Fruit fly (Drosophila melanogaster) whole organism, embryonic: ENCODE measurements around the gene CG4968.

Experiments used
- CG1024 ChIP-seq: fragments of 200-800 bp; sonication (Bioruptor generic); IDR thresholded peaks from 2 replicates; pipeline ENCODE4 v1.3.6; 2022; ENCODE audit warnings: missing biosample characterization, missing genetic modification characterization
- CG11247 ChIP-seq: fragments of 200-800 bp; sonication (Bioruptor generic); IDR thresholded peaks from 2 replicates; pipeline ENCODE4 v1.3.6; 2022; ENCODE audit warnings: missing biosample characterization, missing genetic modification characterization
- CG12155 ChIP-seq: fragments of 200-800 bp; sonication (Bioruptor generic); optimal IDR thresholded peaks from 3 replicates; lab custom pipeline; 2016; ENCODE audit warnings: missing biosample characterization, missing genetic modification characterization
- CG13624 ChIP-seq: fragments of 200-800 bp; sonication (Bioruptor generic); optimal IDR thresholded peaks from 2 replicates; lab custom pipeline; 2016; ENCODE audit warnings: missing biosample characterization, missing genetic modification characterization
- CG1603 ChIP-seq: fragments of 200-800 bp; sonication (Bioruptor generic); optimal IDR thresholded peaks from 2 replicates; lab custom pipeline; 2019; ENCODE audit warnings: missing biosample characterization, mild to moderate bottlenecking, missing genetic modification characterization, moderate library complexity
- CG17361 ChIP-seq: fragments of 200-800 bp; sonication (Bioruptor generic); IDR thresholded peaks from 3 replicates; pipeline ENCODE4 v1.3.6; 2022; ENCODE audit warnings: missing biosample characterization, missing genetic modification characterization
- CG17385 ChIP-seq: fragments of 200-800 bp; sonication (Bioruptor generic); optimal IDR thresholded peaks from 3 replicates; lab custom pipeline; 2018; ENCODE audit warnings: missing biosample characterization, mild to moderate bottlenecking, missing genetic modification characterization
- CG17568 ChIP-seq: fragments of 200-800 bp; sonication (Bioruptor generic); optimal IDR thresholded peaks from 2 replicates; lab custom pipeline; 2018; ENCODE audit warnings: missing biosample characterization, mild to moderate bottlenecking, missing genetic modification characterization, moderate library complexity
- CG18262 ChIP-seq: fragments of 200-800 bp; optimal IDR thresholded peaks from 3 replicates; lab custom pipeline; 2019; ENCODE audit warnings: missing biosample characterization, mild to moderate bottlenecking, missing genetic modification characterization, moderate library complexity
- CG30020 ChIP-seq: fragments of 200-800 bp; optimal IDR thresholded peaks from 2 replicates; lab custom pipeline; 2019; ENCODE audit warnings: missing biosample characterization, mild to moderate bottlenecking, missing genetic modification characterization, moderate library complexity
- CG32767 ChIP-seq: fragments of 200-800 bp; sonication (Bioruptor generic); IDR thresholded peaks from 2 replicates; pipeline ENCODE4 v1.3.6; 2022; ENCODE audit warnings: missing biosample characterization, missing genetic modification characterization
- CG4617 ChIP-seq: fragments of 200-800 bp; sonication (Bioruptor generic); optimal IDR thresholded peaks from 3 replicates; lab custom pipeline; 2016; ENCODE audit warnings: missing biosample characterization, missing genetic modification characterization, borderline replicate concordance
- CG4820 ChIP-seq: fragments of 200-800 bp; sonication (Bioruptor generic); optimal IDR thresholded peaks from 3 replicates; lab custom pipeline; 2016; ENCODE audit warnings: missing biosample characterization, missing genetic modification characterization
- CG8388 ChIP-seq: fragments of 200-800 bp; sonication (Bioruptor generic); optimal IDR thresholded peaks from 2 replicates; lab custom pipeline; 2019; ENCODE audit warnings: missing biosample characterization, mild to moderate bottlenecking, missing genetic modification characterization, moderate library complexity
- CG9727 ChIP-seq: fragments of 200-800 bp; sonication (Bioruptor generic); optimal IDR thresholded peaks from 3 replicates; lab custom pipeline; 2017; ENCODE audit warnings: missing biosample characterization, mild to moderate bottlenecking, missing genetic modification characterization
- CG9797 ChIP-seq: fragments of 200-800 bp; sonication (Bioruptor generic); optimal IDR thresholded peaks from 3 replicates; lab custom pipeline; 2018; ENCODE audit warnings: missing biosample characterization, mild to moderate bottlenecking, missing genetic modification characterization
- Dp ChIP-seq: fragments of 200-800 bp; sonication (Bioruptor generic); optimal IDR thresholded peaks from 2 replicates; lab custom pipeline; 2018; ENCODE audit warnings: missing biosample characterization, mild to moderate bottlenecking, missing genetic modification characterization, moderate library complexity
- E2f2 ChIP-seq: fragments of 200-800 bp; sonication (Bioruptor generic); IDR thresholded peaks from 2 replicates; pipeline ENCODE4 v1.3.6; 2022; ENCODE audit warnings: missing biosample characterization, missing genetic modification characterization
- Elba2 ChIP-seq: fragments of 200-800 bp; sonication (Bioruptor generic); optimal IDR thresholded peaks from 3 replicates; lab custom pipeline; 2016; ENCODE audit warnings: missing biosample characterization, missing genetic modification characterization
- Jarid2 ChIP-seq: fragments of 200-800 bp; sonication (Bioruptor generic); optimal IDR thresholded peaks from 3 replicates; lab custom pipeline; 2017; ENCODE audit warnings: mild to moderate bottlenecking, missing biosample characterization, missing genetic modification reagents, missing genetic modification characterization
- Kr ChIP-seq: fragments of 200-800 bp; sonication (Bioruptor generic); optimal IDR thresholded peaks from 2 replicates; lab custom pipeline; 2017; ENCODE audit warnings: missing biosample characterization, mild to moderate bottlenecking, missing genetic modification characterization
- MESR4 ChIP-seq: fragments of 200-800 bp; sonication (Bioruptor generic); optimal IDR thresholded peaks from 2 replicates; lab custom pipeline; 2018; ENCODE audit warnings: missing biosample characterization, mild to moderate bottlenecking, missing genetic modification characterization, moderate library complexity
- Pdp1 ChIP-seq, 2 experiments: fragments of 200-800 bp; sonication (Bioruptor generic); optimal IDR thresholded peaks; 3 replicates each; lab custom pipeline; 2016; ENCODE audit warnings: missing biosample characterization in 2 of 2, missing genetic modification characterization in 2 of 2, mild to moderate bottlenecking in 1 of 2, moderate library complexity in 1 of 2
- Vsx1 ChIP-seq: fragments of 200-800 bp; sonication (Bioruptor generic); optimal IDR thresholded peaks from 2 replicates; lab custom pipeline; 2017; ENCODE audit warnings: missing biosample characterization, mild to moderate bottlenecking, missing genetic modification characterization, missing genetic modification reagents
- YL-1 ChIP-seq: fragments of 200-800 bp; sonication (Bioruptor generic); optimal IDR thresholded peaks from 3 replicates; lab custom pipeline; 2017; ENCODE audit warnings: missing biosample characterization, mild to moderate bottlenecking, missing genetic modification characterization
- cg ChIP-seq: fragments of 200-800 bp; sonication (Bioruptor generic); optimal IDR thresholded peaks from 3 replicates; lab custom pipeline; 2019; ENCODE audit warnings: missing biosample characterization, mild to moderate bottlenecking, missing genetic modification characterization, moderate library complexity
- corto ChIP-seq: fragments of 200-800 bp; sonication (Bioruptor generic); optimal IDR thresholded peaks from 2 replicates; lab custom pipeline; 2016; ENCODE audit warnings: missing biosample characterization, mild to moderate bottlenecking, missing genetic modification characterization, moderate library complexity
- crc ChIP-seq: fragments of 200-800 bp; sonication (Bioruptor generic); optimal IDR thresholded peaks from 2 replicates; lab custom pipeline; 2016; ENCODE audit warnings: missing biosample characterization, missing genetic modification characterization
- eve ChIP-seq, 2 experiments: fragments of >200 bp; optimal IDR thresholded peaks; 2 replicates each; lab custom pipeline; 2017; ENCODE audit warnings: missing biosample characterization in 2 of 2, missing genetic modification characterization in 2 of 2
- lbe ChIP-seq: fragments of 200-800 bp; sonication (Bioruptor generic); optimal IDR thresholded peaks from 2 replicates; lab custom pipeline; 2016; ENCODE audit warnings: missing biosample characterization, mild to moderate bottlenecking, missing genetic modification characterization
- lov ChIP-seq, 2 experiments: fragments of 200-800 bp in 1 of 2; fragments of >200 bp in 1 of 2; sonication (Bioruptor generic) in 1 of 2; IDR thresholded peaks in 1 of 2; optimal IDR thresholded peaks in 1 of 2; 2 replicates in 1 of 2; 3 replicates in 1 of 2; pipeline versions ENCODE4 v1.3.6 to Lab custom; 2017 to 2022; ENCODE audit warnings: missing biosample characterization in 1 of 2, missing genetic modification characterization in 1 of 2
- maf-S ChIP-seq: fragments of 200-800 bp; sonication (Bioruptor generic); optimal IDR thresholded peaks from 2 replicates; lab custom pipeline; 2016; ENCODE audit warnings: missing biosample characterization, missing genetic modification characterization
- mam ChIP-seq: fragments of 200-800 bp; sonication (Bioruptor generic); optimal IDR thresholded peaks from 3 replicates; lab custom pipeline; 2016; ENCODE audit warnings: missing biosample characterization, missing genetic modification characterization
- nerfin-1 ChIP-seq: fragments of 200-800 bp; sonication (Bioruptor generic); optimal IDR thresholded peaks from 3 replicates; lab custom pipeline; 2019; ENCODE audit warnings: missing biosample characterization, mild to moderate bottlenecking, missing genetic modification characterization, moderate library complexity
- nom ChIP-seq: fragments of 200-800 bp; sonication (Bioruptor generic); optimal IDR thresholded peaks from 2 replicates; lab custom pipeline; 2017; ENCODE audit warnings: missing biosample characterization, missing genetic modification characterization, mild to moderate bottlenecking, moderate library complexity, missing genetic modification reagents
- pfk ChIP-seq: fragments of 200-800 bp; sonication (Bioruptor generic); optimal IDR thresholded peaks from 2 replicates; lab custom pipeline; 2018; ENCODE audit warnings: missing biosample characterization, mild to moderate bottlenecking, missing genetic modification characterization, moderate library complexity
- pzg ChIP-seq: fragments of 200-800 bp; sonication (Bioruptor generic); optimal IDR thresholded peaks from 3 replicates; lab custom pipeline; 2018; ENCODE audit warnings: missing biosample characterization, mild to moderate bottlenecking, missing genetic modification characterization, moderate library complexity
- row ChIP-seq: fragments of 200-800 bp; sonication (Bioruptor generic); IDR thresholded peaks from 3 replicates; pipeline ENCODE4 v1.3.6; 2022; ENCODE audit warnings: missing biosample characterization, missing genetic modification characterization
- sens ChIP-seq: fragments of 200-800 bp; sonication (Bioruptor generic); peaks from one replicate; lab custom pipeline; 2016; ENCODE audit warnings: missing biosample characterization, missing genetic modification characterization
- stc ChIP-seq: fragments of 200-800 bp; sonication (Bioruptor generic); IDR thresholded peaks from 2 replicates; pipeline ENCODE4 v1.3.6; 2022; ENCODE audit warnings: missing biosample characterization, missing genetic modification characterization
- sug ChIP-seq: fragments of 200-800 bp; optimal IDR thresholded peaks from 2 replicates; lab custom pipeline; 2019; ENCODE audit warnings: missing biosample characterization, mild to moderate bottlenecking, missing genetic modification characterization, moderate library complexity
- twi ChIP-seq: fragments of 200-800 bp; optimal IDR thresholded peaks from 2 replicates; lab custom pipeline; 2019; ENCODE audit warnings: missing biosample characterization, mild to moderate bottlenecking, missing genetic modification characterization, moderate library complexity
- wek ChIP-seq: fragments of 200-800 bp; sonication (Bioruptor generic); optimal IDR thresholded peaks from 3 replicates; lab custom pipeline; 2018; ENCODE audit warnings: missing biosample characterization, mild to moderate bottlenecking, missing genetic modification characterization, moderate library complexity
- yki ChIP-seq: fragments of >200 bp; optimal IDR thresholded peaks from 3 replicates; lab custom pipeline; 2018
- z ChIP-seq: fragments of 200-800 bp; sonication (Bioruptor generic); IDR thresholded peaks from 3 replicates; pipeline ENCODE4 v1.3.6; 2022; ENCODE audit warnings: missing biosample characterization, missing genetic modification characterization

Gene CG4968

dm6 chr2L:10263343-10263744 is 43.4 kb upstream of the CG4968 start, which contains the start of gene Rsf1 (continued):
- TF ChIP-seq CG12155 (no peak), row (peak; percentile 62; the same call in 2 of the 3 replicates), CG30020 (tag; lab: Kevin White, UChicago) (peak; percentile 98), maf-S (GFP tag; lab: Kevin White, UChicago) (no peak)

- TF ChIP-seq nom (GFP tag; lab: Kevin White, UChicago) (peak; percentile 6), corto (peak; percentile 76), lov (optimal IDR thresholded peaks at IDR 0.05; lab: Kevin White, UChicago) (no peak), lov (GFP tag; IDR thresholded peaks at IDR 0.05; lab: Robert Waterston, UW) (no peak), lbe (GFP tag; lab: Kevin White, UChicago) (peak; percentile 71), Dp (GFP tag; lab: Kevin White, UChicago) (peak; percentile 41), CG1024 (GFP tag; lab: Robert Waterston, UW) (peak; percentile 28; the same call in 1 of the 2 replicates), CG9797 (GFP tag; lab: Kevin White, UChicago) (no peak), MESR4 (GFP tag; lab: Kevin White, UChicago) (peak; percentile 83), CG17361 (GFP tag; lab: Robert Waterston, UW) (peak; percentile 22; the same call in 1 of the 3 replicates), CG11247 (GFP tag; lab: Robert Waterston, UW) (no peak), CG17385 (GFP tag; lab: Kevin White, UChicago) (no peak), Vsx1 (GFP tag; lab: Kevin White, UChicago) (no peak), CG18262 (tag; lab: Kevin White, UChicago) (peak; percentile 0), sug (tag; lab: Kevin White, UChicago) (no peak), yki (lab: Kevin White, UChicago) (no peak), CG1603 (tag; lab: Kevin White, UChicago) (peak; percentile 99), wek (GFP tag; lab: Kevin White, UChicago) (peak; percentile 47), mam (GFP tag; lab: Kevin White, UChicago) (no peak), twi (no peak), eve (GFP tag; optimal IDR thresholded peaks at IDR 0.05; lab: Kevin White, UChicago) (peak in 1 of 2 experiments; percentile 44), CG4820 (no peak), CG30020 (tag; lab: Kevin White, UChicago) (peak; percentile 97), crc (GFP tag; lab: Kevin White, UChicago) (no peak), CG4617 (GFP tag; lab: Kevin White, UChicago) (peak; percentile 5), CG9727 (GFP tag; lab: Kevin White, UChicago) (no peak), Pdp1 (GFP tag; optimal IDR thresholded peaks at IDR 0.05; lab: Kevin White, UChicago) (peak in 1 of 2 experiments; percentile 18), Jarid2 (GFP tag; lab: Kevin White, UChicago) (no peak), CG8388 (GFP tag; lab: Kevin White, UChicago) (no peak), sens (GFP tag; lab: Kevin White, UChicago) (peak; percentile 59), stc (GFP tag; lab: Robert Waterston, UW) (no peak), Kr (GFP tag; lab: Kevin White, UChicago) (no peak), cg (GFP tag; lab: Kevin White, UChicago) (peak; percentile 95), CG13624 (peak; percentile 82), pfk (GFP tag; lab: Kevin White, UChicago) (peak; percentile 89), nerfin-1 (tag; lab: Kevin White, UChicago) (no peak), z (GFP tag; lab: Robert Waterston, UW) (no peak), CG17568 (GFP tag; lab: Kevin White, UChicago) (peak; percentile 14), CG32767 (GFP tag; lab: Robert Waterston, UW) (peak; percentile 53; the same call in 1 of the 2 replicates), YL-1 (GFP tag; lab: Kevin White, UChicago) (peak; percentile 76), E2f2 (GFP tag; lab: Robert Waterston, UW) (peak; percentile 58), pzg (GFP tag; lab: Kevin White, UChicago) (peak; percentile 22), Elba2 (GFP tag; lab: Kevin White, UChicago) (peak; percentile 48)
Observed at dm6 chr2L:10263830-10264634, 42.7 kb upstream of the CG4968 start, which contains the start of gene REPTOR-BP. REPTOR-BP (plus strand) TSS chr2L:10264125.
